Worm (Caenorhabditis elegans) whole organism, L1 larva: ENCODE measurements around the gene pat-2.
A peak's percentile ranks its signal among the peaks of the same experiment; 100 is the strongest.

ENCODE experiments used
- C04F5.9 ChIP-seq: sonication (generic microtip); optimal IDR thresholded peaks from 2 replicates; lab custom pipeline; 2016; ENCODE audit warnings: missing genetic modification characterization, missing compliant biosample characterization
- F16B12.6 ChIP-seq: fragments of 150-350 bp; optimal IDR thresholded peaks from 2 replicates; lab custom pipeline; 2014; ENCODE audit warnings: missing biosample characterization, missing genetic modification characterization
- aha-1 ChIP-seq: fragments of 150-350 bp; optimal IDR thresholded peaks from 2 replicates; lab custom pipeline; 2014; ENCODE audit warnings: missing biosample characterization, missing genetic modification characterization
- blmp-1 ChIP-seq: fragments of 150-350 bp; optimal IDR thresholded peaks from 2 replicates; lab custom pipeline; 2014; ENCODE audit warnings: missing biosample characterization, missing genetic modification characterization
- ceh-8 ChIP-seq: fragments of 200-800 bp; sonication (Bioruptor generic); optimal IDR thresholded peaks from 2 replicates; lab custom pipeline; 2018; ENCODE audit warnings: mild to moderate bottlenecking, missing genetic modification characterization, moderate library complexity, missing compliant biosample characterization
- ceh-82 ChIP-seq, 3 experiments: fragments of 150-350 bp in 1 of 3; sonication (generic microtip) in 2 of 3; optimal IDR thresholded peaks; 2 replicates each; lab custom pipeline; 2014 to 2017; ENCODE audit warnings: missing biosample characterization in 3 of 3, missing genetic modification characterization in 3 of 3
- ceh-88 ChIP-seq: fragments of 200-800 bp; sonication (Bioruptor generic); IDR thresholded peaks from 2 replicates; pipeline ENCODE4 v1.3.6; 2022; ENCODE audit warnings: missing genetic modification characterization, missing compliant biosample characterization
- dsc-1 ChIP-seq: sonication (generic microtip); optimal IDR thresholded peaks from 2 replicates; lab custom pipeline; 2016; ENCODE audit warnings: mild to moderate bottlenecking, missing genetic modification characterization, missing compliant biosample characterization
- efl-1 ChIP-seq, 4 experiments: fragments of 150-350 bp; optimal IDR thresholded peaks in 3 of 4; peaks in 1 of 4; 1 replicate in 1 of 4; 2 replicates in 3 of 4; lab custom pipeline; 2014; ENCODE audit warnings: missing biosample characterization in 2 of 4, missing genetic modification characterization in 2 of 4, missing genetic modification reagents in 2 of 4
- ets-5 ChIP-seq: fragments of 200-800 bp; sonication (Bioruptor generic); IDR thresholded peaks from 2 replicates; pipeline ENCODE4 v1.3.6; 2022; ENCODE audit warnings: missing genetic modification characterization, missing compliant biosample characterization
- fkh-4 ChIP-seq: sonication (generic microtip); optimal IDR thresholded peaks from 2 replicates; lab custom pipeline; 2016; ENCODE audit warnings: missing compliant biosample characterization, missing genetic modification characterization, borderline replicate concordance
- fkh-8 ChIP-seq: sonication (generic microtip); optimal IDR thresholded peaks from 2 replicates; lab custom pipeline; 2016; ENCODE audit warnings: mild to moderate bottlenecking, missing genetic modification characterization, missing compliant biosample characterization
- fos-1 ChIP-seq: fragments of 150-350 bp; optimal IDR thresholded peaks from 2 replicates; lab custom pipeline; 2014; ENCODE audit warnings: missing biosample characterization, missing genetic modification characterization
- hlh-4 ChIP-seq: sonication (generic microtip); optimal IDR thresholded peaks from 2 replicates; lab custom pipeline; 2016; ENCODE audit warnings: mild to moderate bottlenecking, missing genetic modification characterization, missing compliant biosample characterization
- hpl-2 ChIP-seq: fragments of 150-350 bp; optimal IDR thresholded peaks from 2 replicates; lab custom pipeline; 2014; ENCODE audit warnings: missing biosample characterization, missing genetic modification reagents, missing genetic modification characterization
- isw-1 ChIP-seq: fragments of 200-800 bp; sonication (Bioruptor generic); IDR thresholded peaks from 2 replicates; pipeline ENCODE4 v1.3.6; 2022; ENCODE audit warnings: missing genetic modification characterization, missing compliant biosample characterization
- jun-1 ChIP-seq: fragments of 150-350 bp; optimal IDR thresholded peaks from 2 replicates; lab custom pipeline; 2014; ENCODE audit warnings: missing biosample characterization, missing genetic modification reagents, missing genetic modification characterization
- lin-14 ChIP-seq: fragments of 200-800 bp; sonication (Bioruptor generic); optimal IDR thresholded peaks from 2 replicates; lab custom pipeline; 2018; ENCODE audit warnings: mild to moderate bottlenecking, missing genetic modification characterization, moderate library complexity, missing compliant biosample characterization
- lin-35 ChIP-seq, 2 experiments: fragments of 150-350 bp; optimal IDR thresholded peaks; 2 replicates each; lab custom pipeline; 2014; ENCODE audit warnings: missing biosample characterization in 2 of 2, missing genetic modification characterization in 2 of 2, missing genetic modification reagents in 2 of 2
- lsy-2 ChIP-seq, 2 experiments: fragments of 150-350 bp; optimal IDR thresholded peaks; 2 replicates each; lab custom pipeline; 2014; ENCODE audit warnings: missing biosample characterization in 2 of 2, missing genetic modification characterization in 2 of 2
- mab-9 ChIP-seq: fragments of 200-800 bp; sonication (Bioruptor generic); IDR thresholded peaks from 2 replicates; pipeline ENCODE4 v1.3.6; 2022; ENCODE audit warnings: missing genetic modification reagents, missing genetic modification characterization, missing compliant biosample characterization
- mdl-1 ChIP-seq, 2 experiments: fragments of 150-350 bp; optimal IDR thresholded peaks; 2 replicates each; lab custom pipeline; 2014 to 2017; ENCODE audit warnings: missing biosample characterization in 2 of 2, missing genetic modification characterization in 2 of 2, inconsistent platforms in 1 of 2
- mef-2 ChIP-seq: fragments of 150-350 bp; optimal IDR thresholded peaks from 2 replicates; lab custom pipeline; 2014; ENCODE audit warnings: missing biosample characterization, missing genetic modification characterization
- mep-1 ChIP-seq: fragments of 150-350 bp; optimal IDR thresholded peaks from 2 replicates; lab custom pipeline; 2014; ENCODE audit warnings: missing biosample characterization, missing genetic modification characterization
- nhr-20 ChIP-seq: sonication (generic microtip); optimal IDR thresholded peaks from 2 replicates; lab custom pipeline; 2016; ENCODE audit warnings: mild to moderate bottlenecking, missing genetic modification characterization, missing compliant biosample characterization
- nhr-28 ChIP-seq: fragments of 150-350 bp; optimal IDR thresholded peaks from 2 replicates; lab custom pipeline; 2014; ENCODE audit warnings: missing biosample characterization, missing genetic modification characterization
- nhr-47 ChIP-seq: sonication (generic microtip); optimal IDR thresholded peaks from 2 replicates; lab custom pipeline; 2016; ENCODE audit warnings: mild to moderate bottlenecking, missing genetic modification characterization, moderate library complexity, missing compliant biosample characterization
- nhr-71 ChIP-seq: sonication (generic microtip); optimal IDR thresholded peaks from 2 replicates; lab custom pipeline; 2016; ENCODE audit warnings: mild to moderate bottlenecking, missing genetic modification characterization, moderate library complexity, missing compliant biosample characterization
- nhr-77 ChIP-seq: fragments of 150-350 bp; optimal IDR thresholded peaks from 2 replicates; lab custom pipeline; 2014; ENCODE audit warnings: missing biosample characterization, missing genetic modification characterization
- pag-3 ChIP-seq: sonication (generic microtip); optimal IDR thresholded peaks from 2 replicates; lab custom pipeline; 2017; ENCODE audit warnings: missing genetic modification characterization, mild to moderate bottlenecking, missing compliant biosample characterization, antibody characterized with exemption, borderline replicate concordance; ENCODE audit not compliant: insufficient read depth
- pax-3 ChIP-seq: fragments of 200-800 bp; sonication (Bioruptor generic); optimal IDR thresholded peaks from 2 replicates; lab custom pipeline; 2018; ENCODE audit warnings: mild to moderate bottlenecking, missing genetic modification characterization, moderate library complexity, missing compliant biosample characterization
- sptf-1 ChIP-seq: fragments of 150-350 bp; optimal IDR thresholded peaks from 2 replicates; lab custom pipeline; 2014; ENCODE audit warnings: missing biosample characterization, missing genetic modification characterization
- swsn-7 ChIP-seq: sonication (generic microtip); optimal IDR thresholded peaks from 2 replicates; lab custom pipeline; 2016; ENCODE audit warnings: missing genetic modification characterization, missing compliant biosample characterization
- tbx-2 ChIP-seq: sonication (generic microtip); optimal IDR thresholded peaks from 2 replicates; lab custom pipeline; 2016; ENCODE audit warnings: missing genetic modification characterization, missing compliant biosample characterization
- unc-62 ChIP-seq: fragments of 150-350 bp; optimal IDR thresholded peaks from 2 replicates; lab custom pipeline; 2014; ENCODE audit warnings: missing biosample characterization, missing genetic modification reagents, missing genetic modification characterization
- unc-98 ChIP-seq: fragments of 200-800 bp; sonication (Bioruptor generic); IDR thresholded peaks from 2 replicates; pipeline ENCODE4 v1.3.6; 2022; ENCODE audit warnings: missing genetic modification characterization, missing compliant biosample characterization
- zip-4 ChIP-seq: fragments of 200-800 bp; sonication (Bioruptor generic); optimal IDR thresholded peaks from 2 replicates; lab custom pipeline; 2018; ENCODE audit warnings: mild to moderate bottlenecking, missing genetic modification characterization, moderate library complexity, missing compliant biosample characterization
- ztf-11 ChIP-seq, 2 experiments: sonication (generic microtip); optimal IDR thresholded peaks; 2 replicates each; lab custom pipeline; 2016 to 2017; ENCODE audit warnings: missing genetic modification characterization in 2 of 2, missing biosample characterization in 1 of 2, missing compliant biosample characterization in 1 of 2

Gene pat-2

ce11 chrIII:8771851-8772250 lies 46.8 kb upstream of the pat-2 start, which contains the start of gene K02D10.3:
TSS of gene K02D10.3 (minus strand) at chrIII:8771951.
- no peak for TF ChIP-seq unc-62
- no peak for TF ChIP-seq lin-14
- no peak for TF ChIP-seq mep-1
- TF ChIP-seq hpl-2 (GFP tag; lab: Kevin White, UChicago), result no peak
- TF ChIP-seq ztf-11 (tag; optimal IDR thresholded peaks at IDR 0.05; lab: Kevin White, UChicago), result no peak
- no peak for TF ChIP-seq sptf-1 (tag; lab: Kevin White, UChicago)
- TF ChIP-seq dsc-1 (tag; lab: Kevin White, UChicago), result no peak
- TF ChIP-seq mab-9, result no peak
- TF ChIP-seq nhr-77 (tag; lab: Kevin White, UChicago), result no peak
- no peak for TF ChIP-seq pag-3 (tag; lab: Kevin White, UChicago)
- TF ChIP-seq jun-1 (tag; lab: Kevin White, UChicago), result no peak
- no peak for TF ChIP-seq ceh-8 (GFP tag; lab: Kevin White, UChicago)
- no peak for TF ChIP-seq fkh-4 (tag; lab: Kevin White, UChicago)
- no peak for TF ChIP-seq blmp-1 (tag; lab: Kevin White, UChicago)
- no peak for TF ChIP-seq mef-2 (tag; lab: Kevin White, UChicago)
- TF ChIP-seq unc-98 (GFP tag; lab: Robert Waterston, UW), result no peak
- no peak for TF ChIP-seq mdl-1 (tag; optimal IDR thresholded peaks at IDR 0.05; lab: Kevin White, UChicago)
- no peak for TF ChIP-seq aha-1 (tag; lab: Kevin White, UChicago)
- no peak for TF ChIP-seq C04F5.9 (tag; lab: Kevin White, UChicago)
- TF ChIP-seq, all 84 proteins: peak for 0

ce11 chrIII:8772428-8773027 lies 46.2 kb upstream of the pat-2 start:
- peak; percentile 55 for TF ChIP-seq lin-14
- peak; percentile 29 for TF ChIP-seq nhr-71 (tag; lab: Kevin White, UChicago)
- TF ChIP-seq lin-35 (GFP tag; optimal IDR thresholded peaks at IDR 0.05; lab: Kevin White, UChicago), result peak in 1 of 2 experiments; percentile 2
- no peak for TF ChIP-seq nhr-47 (tag; lab: Kevin White, UChicago)
- peak in 1 of 2 experiments; percentile 8 for TF ChIP-seq efl-1 (optimal IDR thresholded peaks at IDR 0.05; lab: Kevin White, UChicago)
- TF ChIP-seq efl-1 (GFP tag; optimal IDR thresholded peaks at IDR 0.05 in 1 of 2; lab: Kevin White, UChicago), result no peak
- no peak for TF ChIP-seq hlh-4 (tag; lab: Kevin White, UChicago)
- peak; percentile 58 for TF ChIP-seq fkh-8
- peak; percentile 30 for TF ChIP-seq zip-4 (GFP tag; lab: Kevin White, UChicago)
- peak; percentile 5 for TF ChIP-seq dsc-1 (tag; lab: Kevin White, UChicago)
- TF ChIP-seq blmp-1 (tag; lab: Kevin White, UChicago), result peak; percentile 84
- peak; percentile 2 for TF ChIP-seq pax-3

ce11 chrIII:8773375-8773774 lies 45.3 kb upstream of the pat-2 start:
- TF ChIP-seq efl-1 (optimal IDR thresholded peaks at IDR 0.05; lab: Kevin White, UChicago), result no peak
- TF ChIP-seq efl-1 (GFP tag; optimal IDR thresholded peaks at IDR 0.05 in 1 of 2; lab: Kevin White, UChicago), result peak in 1 of 2 experiments; percentile 37
- TF ChIP-seq ceh-82 (tag; optimal IDR thresholded peaks at IDR 0.05; lab: Kevin White, UChicago), result no peak

- no peak for TF ChIP-seq nhr-20 (tag; lab: Kevin White, UChicago)
- TF ChIP-seq ceh-88, result no peak
- TF ChIP-seq lsy-2 (tag; optimal IDR thresholded peaks at IDR 0.05; lab: Kevin White, UChicago), result no peak
- TF ChIP-seq F16B12.6, result no peak
- no peak for TF ChIP-seq isw-1
- TF ChIP-seq tbx-2 (tag; lab: Kevin White, UChicago), result no peak
- TF ChIP-seq lin-35 (GFP tag; optimal IDR thresholded peaks at IDR 0.05; lab: Kevin White, UChicago), result no peak
- no peak for TF ChIP-seq swsn-7
- TF ChIP-seq ets-5 (GFP tag; lab: Robert Waterston, UW), result no peak
- no peak for TF ChIP-seq nhr-28 (tag; lab: Kevin White, UChicago)
- no peak for TF ChIP-seq jun-1 (tag; lab: Kevin White, UChicago)
- TF ChIP-seq fos-1 (tag; lab: Kevin White, UChicago), result no peak
- TF ChIP-seq mab-9, result no peak
These were observed 42.7 kb upstream of the pat-2 start, which contains the start of gene snap-29 for ce11 chrIII:8775953-8776352. TSS of gene snap-29 (plus strand) at chrIII:8776253.
